Fruit fly (Drosophila melanogaster): ENCODE measurements around the gene ScpX.

- TF ChIP-seq Crg-1 (GFP tag; optimal IDR thresholded peaks at IDR 0.05) (no peak), CG14711 (tag; optimal IDR thresholded peaks at IDR 0.05) (no peak), Hr96 (GFP tag; optimal IDR thresholded peaks at IDR 0.05) (no peak), kay (GFP tag; ENCODE audit: borderline replicate concordance) (no peak), cnc (optimal IDR thresholded peaks at IDR 0.05) (no peak), tj (GFP tag; optimal IDR thresholded peaks at IDR 0.05) (no peak), CG1620 (GFP tag; optimal IDR thresholded peaks at IDR 0.05) (no peak), CG7101 (tag; optimal IDR thresholded peaks at IDR 0.05) (no peak), CG5204 (GFP tag; optimal IDR thresholded peaks at IDR 0.05) (no peak), CG33017 (tag; optimal IDR thresholded peaks at IDR 0.05) (no peak), ovo (GFP tag; optimal IDR thresholded peaks at IDR 0.05) (no peak)
Measured at dm6 chr2L:18793243-18793642, 37.8 kb upstream of the ScpX start.
